Worm (Caenorhabditis elegans) whole organism, mixed stage, embryonic: ENCODE results near the gene sri-31.

ENCODE experiments used
- M03D4.4 ChIP-seq: sonication (generic microtip); optimal IDR thresholded peaks from 2 replicates; lab custom pipeline; 2017; ENCODE audit warnings: mild to moderate bottlenecking, missing genetic modification characterization, missing compliant biosample characterization
- bed-3 ChIP-seq: fragments of 200-800 bp; sonication (Bioruptor generic); optimal IDR thresholded peaks from 3 replicates; lab custom pipeline; 2018; ENCODE audit warnings: mild to moderate bottlenecking, missing genetic modification characterization, moderate library complexity, missing compliant biosample characterization
- blmp-1 ChIP-seq: fragments of 150-350 bp; optimal IDR thresholded peaks from 2 replicates; lab custom pipeline; 2014; ENCODE audit warnings: missing biosample characterization, missing genetic modification characterization
- ceh-39 ChIP-seq: fragments of 150-350 bp; optimal IDR thresholded peaks from 2 replicates; lab custom pipeline; 2014; ENCODE audit warnings: missing biosample characterization, missing genetic modification characterization
- ceh-43 ChIP-seq: fragments of 200-800 bp; sonication (Bioruptor generic); optimal IDR thresholded peaks from 2 replicates; lab custom pipeline; 2018; ENCODE audit warnings: mild to moderate bottlenecking, missing genetic modification characterization, moderate library complexity, missing compliant biosample characterization
- ceh-83 ChIP-seq: fragments of 200-800 bp; sonication (Bioruptor generic); optimal IDR thresholded peaks from 2 replicates; lab custom pipeline; 2018; ENCODE audit warnings: mild to moderate bottlenecking, missing genetic modification characterization, missing compliant biosample characterization
- ces-1 ChIP-seq: fragments of 150-350 bp; optimal IDR thresholded peaks from 2 replicates; lab custom pipeline; 2014; ENCODE audit warnings: missing biosample characterization, missing genetic modification reagents, missing genetic modification characterization
- cnd-1 ChIP-seq: fragments of 200-800 bp; sonication (Bioruptor generic); optimal IDR thresholded peaks from 2 replicates; lab custom pipeline; 2018; ENCODE audit warnings: mild to moderate bottlenecking, missing genetic modification characterization, missing compliant biosample characterization
- drap-1 ChIP-seq: fragments of 200-800 bp; sonication (Bioruptor generic); optimal IDR thresholded peaks from 3 replicates; lab custom pipeline; 2018; ENCODE audit warnings: mild to moderate bottlenecking, missing genetic modification characterization, missing compliant biosample characterization
- elt-1 ChIP-seq: sonication (generic microtip); optimal IDR thresholded peaks from 2 replicates; lab custom pipeline; 2017; ENCODE audit warnings: missing genetic modification characterization, mild to moderate bottlenecking, missing compliant biosample characterization, antibody characterized with exemption, moderate library complexity, borderline replicate concordance; ENCODE audit not compliant: insufficient read depth
- flh-1 ChIP-seq: fragments of 200-800 bp; sonication (Bioruptor generic); optimal IDR thresholded peaks from 2 replicates; lab custom pipeline; 2018; ENCODE audit warnings: mild to moderate bottlenecking, missing genetic modification characterization, moderate library complexity, missing compliant biosample characterization
- ham-2 ChIP-seq: fragments of 200-800 bp; sonication (Bioruptor generic); optimal IDR thresholded peaks from 2 replicates; lab custom pipeline; 2018; ENCODE audit warnings: mild to moderate bottlenecking, missing genetic modification characterization, missing compliant biosample characterization
- lin-13 ChIP-seq: fragments of 150-350 bp; optimal IDR thresholded peaks from 2 replicates; lab custom pipeline; 2014; ENCODE audit warnings: missing biosample characterization, missing genetic modification characterization
- lin-32 ChIP-seq: fragments of 200-800 bp; sonication (Bioruptor generic); optimal IDR thresholded peaks from 2 replicates; lab custom pipeline; 2018; ENCODE audit warnings: mild to moderate bottlenecking, missing genetic modification characterization, missing compliant biosample characterization
- lsy-2 ChIP-seq: fragments of 150-350 bp; optimal IDR thresholded peaks from 2 replicates; lab custom pipeline; 2014; ENCODE audit warnings: missing biosample characterization, missing genetic modification characterization
- mab-5 ChIP-seq: fragments of 150-350 bp; optimal IDR thresholded peaks from 2 replicates; lab custom pipeline; 2014; ENCODE audit warnings: missing biosample characterization, missing genetic modification characterization
- mep-1 ChIP-seq: fragments of 150-350 bp; optimal IDR thresholded peaks from 2 replicates; lab custom pipeline; 2017; ENCODE audit warnings: missing biosample characterization, missing genetic modification reagents, missing genetic modification characterization, inconsistent platforms
- mls-2 ChIP-seq: sonication (generic microtip); optimal IDR thresholded peaks from 2 replicates; lab custom pipeline; 2016; ENCODE audit warnings: mild to moderate bottlenecking, missing genetic modification characterization, moderate library complexity, missing compliant biosample characterization
- nhr-2 ChIP-seq: fragments of 150-350 bp; optimal IDR thresholded peaks from 2 replicates; lab custom pipeline; 2014; ENCODE audit warnings: missing biosample characterization, missing genetic modification characterization
- nhr-237 ChIP-seq: fragments of 150-350 bp; optimal IDR thresholded peaks from 2 replicates; lab custom pipeline; 2014; ENCODE audit warnings: missing biosample characterization, missing genetic modification characterization
- nhr-76 ChIP-seq: sonication (generic microtip); optimal IDR thresholded peaks from 2 replicates; lab custom pipeline; 2017; ENCODE audit warnings: missing biosample characterization, missing genetic modification characterization
- pha-4 ChIP-seq: fragments of 150-350 bp; optimal IDR thresholded peaks from 2 replicates; lab custom pipeline; 2018; ENCODE audit warnings: missing biosample characterization, missing genetic modification reagents, missing genetic modification characterization
- sem-2 ChIP-seq: fragments of 200-800 bp; sonication (Bioruptor generic); optimal IDR thresholded peaks from 2 replicates; lab custom pipeline; 2018; ENCODE audit warnings: mild to moderate bottlenecking, missing genetic modification characterization, missing compliant biosample characterization
- sptf-1 ChIP-seq: sonication (generic microtip); optimal IDR thresholded peaks from 2 replicates; lab custom pipeline; 2017; ENCODE audit warnings: mild to moderate bottlenecking, missing genetic modification characterization, moderate library complexity, missing compliant biosample characterization
- tbx-8 ChIP-seq: fragments of 200-800 bp; sonication (Bioruptor generic); optimal IDR thresholded peaks from 2 replicates; lab custom pipeline; 2018; ENCODE audit warnings: mild to moderate bottlenecking, missing genetic modification characterization, moderate library complexity, missing compliant biosample characterization
- unc-120 ChIP-seq: sonication (generic microtip); optimal IDR thresholded peaks from 2 replicates; lab custom pipeline; 2017; ENCODE audit warnings: missing genetic modification characterization, missing compliant biosample characterization; ENCODE audit not compliant: poor library complexity, severe bottlenecking
- unc-39 ChIP-seq: fragments of 150-350 bp; optimal IDR thresholded peaks from 2 replicates; lab custom pipeline; 2014; ENCODE audit warnings: missing biosample characterization, missing genetic modification characterization
- unc-62 ChIP-seq: fragments of 150-350 bp; optimal IDR thresholded peaks from 2 replicates; lab custom pipeline; 2014; ENCODE audit warnings: missing biosample characterization, missing genetic modification reagents, missing genetic modification characterization
- zip-8 ChIP-seq: fragments of 150-350 bp; optimal IDR thresholded peaks from 2 replicates; lab custom pipeline; 2014; ENCODE audit warnings: missing biosample characterization, missing genetic modification characterization
- ztf-11 ChIP-seq: fragments of 150-350 bp; optimal IDR thresholded peaks from 2 replicates; lab custom pipeline; 2014; ENCODE audit warnings: missing biosample characterization, missing genetic modification characterization

The sri-31 gene

ce11 chrII:3070182-3070581 lies 19.4 kb downstream of the sri-31 start:
- TF ChIP-seq sem-2 (GFP tag; lab: Kevin White, UChicago) (no peak), sptf-1 (tag; lab: Kevin White, UChicago) (no peak), blmp-1 (tag; lab: Kevin White, UChicago) (no peak), bed-3 (GFP tag; lab: Kevin White, UChicago) (no peak), nhr-237 (tag; lab: Kevin White, UChicago) (no peak), ceh-83 (no peak), zip-8 (tag; lab: Kevin White, UChicago) (no peak), ham-2 (GFP tag; lab: Kevin White, UChicago) (no peak), ceh-39 (tag; lab: Kevin White, UChicago) (no peak), flh-1 (GFP tag; lab: Kevin White, UChicago) (no peak), ceh-43 (GFP tag; lab: Kevin White, UChicago) (no peak), M03D4.4 (no peak)

- no peak for TF ChIP-seq ceh-43 (GFP tag; lab: Kevin White, UChicago)
- no peak for TF ChIP-seq nhr-76 (tag; lab: Kevin White, UChicago)
- TF ChIP-seq sptf-1 (tag; lab: Kevin White, UChicago): no peak
- no peak for TF ChIP-seq cnd-1 (tag; lab: Kevin White, UChicago)
- TF ChIP-seq elt-1 (tag; lab: Kevin White, UChicago): no peak
- TF ChIP-seq blmp-1 (tag; lab: Kevin White, UChicago): no peak
- TF ChIP-seq ces-1 (GFP tag; lab: Kevin White, UChicago): no peak
- TF ChIP-seq tbx-8 (GFP tag; lab: Kevin White, UChicago): no peak
- TF ChIP-seq bed-3 (GFP tag; lab: Kevin White, UChicago): no peak
- TF ChIP-seq nhr-237 (tag; lab: Kevin White, UChicago): no peak
- TF ChIP-seq unc-39: no peak
- no peak for TF ChIP-seq ceh-83
- no peak for TF ChIP-seq lsy-2 (tag; lab: Kevin White, UChicago)
- no peak for TF ChIP-seq lin-32 (GFP tag; lab: Kevin White, UChicago)
- no peak for TF ChIP-seq mep-1 (tag; lab: Kevin White, UChicago)
- TF ChIP-seq unc-120 (tag; lab: Kevin White, UChicago): no peak
- TF ChIP-seq nhr-2 (tag; lab: Kevin White, UChicago): no peak
- TF ChIP-seq pha-4 (tag; lab: Kevin White, UChicago): no peak
These were observed 20.4 kb downstream of the sri-31 start, which contains the start of gene Y25C1A.7 for ce11 chrII:3071012-3071749. Gene Y25C1A.7, minus strand, starts transcription at chrII:3071062.

ce11 chrII:3076915-3077314 lies 26.1 kb downstream of the sri-31 start, which contains the start of gene Y25C1A.8:
Gene Y25C1A.8, minus strand, starts transcription at chrII:3076959.
- TF ChIP-seq lin-32 (GFP tag; lab: Kevin White, UChicago) (no peak), ztf-11 (tag; lab: Kevin White, UChicago) (no peak), ceh-43 (GFP tag; lab: Kevin White, UChicago) (peak; percentile 44), nhr-237 (tag; lab: Kevin White, UChicago) (peak; percentile 26), drap-1 (peak; percentile 68), flh-1 (GFP tag; lab: Kevin White, UChicago) (no peak), ham-2 (GFP tag; lab: Kevin White, UChicago) (peak; percentile 7), unc-120 (tag; lab: Kevin White, UChicago) (peak; percentile 10), unc-62 (GFP tag; lab: Kevin White, UChicago) (peak; percentile 30), bed-3 (GFP tag; lab: Kevin White, UChicago) (peak; percentile 59), mep-1 (tag; lab: Kevin White, UChicago) (peak; percentile 49), elt-1 (tag; lab: Kevin White, UChicago) (peak; percentile 31), pha-4 (tag; lab: Kevin White, UChicago) (peak; percentile 78), ceh-83 (peak; percentile 68), tbx-8 (GFP tag; lab: Kevin White, UChicago) (peak; percentile 20), lsy-2 (tag; lab: Kevin White, UChicago) (peak; percentile 99), mab-5 (tag; lab: Kevin White, UChicago) (no peak), ces-1 (GFP tag; lab: Kevin White, UChicago) (peak; percentile 76), mls-2 (tag; lab: Kevin White, UChicago) (peak; percentile 44), sptf-1 (tag; lab: Kevin White, UChicago) (peak; percentile 70), lin-13 (tag; lab: Kevin White, UChicago) (peak; percentile 70)
- TF ChIP-seq, all 35 proteins: peak for 17
